Worm (Caenorhabditis elegans) whole organism, L1 larva: Measurements from ENCODE around the gene K09E2.3.

Experiments
- C34B4.2 ChIP-seq: sonication (generic microtip); optimal IDR thresholded peaks from 2 replicates; lab custom pipeline; 2017; ENCODE audit warnings: mild to moderate bottlenecking, missing genetic modification characterization, missing compliant biosample characterization
- Y116A8C.19 ChIP-seq: sonication (generic microtip); optimal IDR thresholded peaks from 2 replicates; lab custom pipeline; 2016; ENCODE audit warnings: missing compliant biosample characterization, missing genetic modification characterization, borderline replicate concordance
- aha-1 ChIP-seq: fragments of 150-350 bp; optimal IDR thresholded peaks from 2 replicates; lab custom pipeline; 2014; ENCODE audit warnings: missing biosample characterization, missing genetic modification characterization
- alr-1 ChIP-seq: fragments of 200-800 bp; sonication (Bioruptor generic); optimal IDR thresholded peaks from 2 replicates; lab custom pipeline; 2018; ENCODE audit warnings: borderline replicate concordance, mild to moderate bottlenecking, missing genetic modification characterization, missing compliant biosample characterization
- blmp-1 ChIP-seq: fragments of 150-350 bp; optimal IDR thresholded peaks from 2 replicates; lab custom pipeline; 2014; ENCODE audit warnings: missing biosample characterization, missing genetic modification characterization
- ceh-8 ChIP-seq: fragments of 200-800 bp; sonication (Bioruptor generic); optimal IDR thresholded peaks from 2 replicates; lab custom pipeline; 2018; ENCODE audit warnings: mild to moderate bottlenecking, missing genetic modification characterization, moderate library complexity, missing compliant biosample characterization
- ceh-90 ChIP-seq: sonication (generic microtip); optimal IDR thresholded peaks from 2 replicates; lab custom pipeline; 2016; ENCODE audit warnings: missing genetic modification characterization, missing compliant biosample characterization
- ces-1 ChIP-seq: fragments of 150-350 bp; optimal IDR thresholded peaks from 2 replicates; lab custom pipeline; 2014; ENCODE audit warnings: missing biosample characterization, missing genetic modification reagents, missing genetic modification characterization
- dpl-1 ChIP-seq, 3 experiments: fragments of 150-350 bp in 2 of 3; sonication (generic microtip) in 1 of 3; optimal IDR thresholded peaks; 2 replicates each; lab custom pipeline; 2014 to 2017; ENCODE audit warnings: missing biosample characterization in 3 of 3, missing genetic modification characterization in 3 of 3, missing genetic modification reagents in 3 of 3
- dsc-1 ChIP-seq: sonication (generic microtip); optimal IDR thresholded peaks from 2 replicates; lab custom pipeline; 2016; ENCODE audit warnings: mild to moderate bottlenecking, missing genetic modification characterization, missing compliant biosample characterization
- ets-5 ChIP-seq: fragments of 200-800 bp; sonication (Bioruptor generic); IDR thresholded peaks from 2 replicates; pipeline ENCODE4 v1.3.6; 2022; ENCODE audit warnings: missing genetic modification characterization, missing compliant biosample characterization
- hlh-4 ChIP-seq: sonication (generic microtip); optimal IDR thresholded peaks from 2 replicates; lab custom pipeline; 2016; ENCODE audit warnings: mild to moderate bottlenecking, missing genetic modification characterization, missing compliant biosample characterization
- hpl-2 ChIP-seq: fragments of 150-350 bp; optimal IDR thresholded peaks from 2 replicates; lab custom pipeline; 2014; ENCODE audit warnings: missing biosample characterization, missing genetic modification reagents, missing genetic modification characterization
- isw-1 ChIP-seq: fragments of 200-800 bp; sonication (Bioruptor generic); IDR thresholded peaks from 2 replicates; pipeline ENCODE4 v1.3.6; 2022; ENCODE audit warnings: missing genetic modification characterization, missing compliant biosample characterization
- lin-13 ChIP-seq: fragments of 150-350 bp; optimal IDR thresholded peaks from 2 replicates; lab custom pipeline; 2014; ENCODE audit warnings: missing biosample characterization, missing genetic modification reagents, missing genetic modification characterization
- lin-14 ChIP-seq: fragments of 200-800 bp; sonication (Bioruptor generic); optimal IDR thresholded peaks from 2 replicates; lab custom pipeline; 2018; ENCODE audit warnings: mild to moderate bottlenecking, missing genetic modification characterization, moderate library complexity, missing compliant biosample characterization
- lin-39 ChIP-seq: fragments of 150-350 bp; optimal IDR thresholded peaks from 2 replicates; lab custom pipeline; 2014; ENCODE audit warnings: missing biosample characterization, missing genetic modification reagents, missing genetic modification characterization
- lir-3 ChIP-seq: sonication (generic microtip); optimal IDR thresholded peaks from 2 replicates; lab custom pipeline; 2016; ENCODE audit warnings: mild to moderate bottlenecking, missing genetic modification characterization, moderate library complexity, missing compliant biosample characterization; ENCODE audit not compliant: poor library complexity
- lsy-2 ChIP-seq, 2 experiments: fragments of 150-350 bp; optimal IDR thresholded peaks; 2 replicates each; lab custom pipeline; 2014; ENCODE audit warnings: missing biosample characterization in 2 of 2, missing genetic modification characterization in 2 of 2
- mab-9 ChIP-seq: fragments of 200-800 bp; sonication (Bioruptor generic); IDR thresholded peaks from 2 replicates; pipeline ENCODE4 v1.3.6; 2022; ENCODE audit warnings: missing genetic modification reagents, missing genetic modification characterization, missing compliant biosample characterization
- nhr-12 ChIP-seq: sonication (generic microtip); optimal IDR thresholded peaks from 2 replicates; lab custom pipeline; 2017; ENCODE audit warnings: missing biosample characterization, missing genetic modification characterization
- nhr-19 ChIP-seq: fragments of 200-800 bp; sonication (Bioruptor generic); conservative IDR thresholded peaks from 2 replicates; pipeline ENCODE4 v1.3.6; 2022; ENCODE audit warnings: missing genetic modification characterization, missing compliant biosample characterization
- nhr-237 ChIP-seq: fragments of 150-350 bp; optimal IDR thresholded peaks from 2 replicates; lab custom pipeline; 2014; ENCODE audit warnings: missing biosample characterization, missing genetic modification characterization
- nhr-71 ChIP-seq: sonication (generic microtip); optimal IDR thresholded peaks from 2 replicates; lab custom pipeline; 2016; ENCODE audit warnings: mild to moderate bottlenecking, missing genetic modification characterization, moderate library complexity, missing compliant biosample characterization
- nhr-84 ChIP-seq: sonication (generic microtip); optimal IDR thresholded peaks from 2 replicates; lab custom pipeline; 2017; ENCODE audit warnings: missing biosample characterization, missing genetic modification characterization
- nhr-85 ChIP-seq: sonication (generic microtip); peaks from one replicate; lab custom pipeline; 2016; ENCODE audit warnings: missing genetic modification characterization, inconsistent platforms, missing compliant biosample characterization
- rnt-1 ChIP-seq: sonication (generic microtip); optimal IDR thresholded peaks from 2 replicates; lab custom pipeline; 2016; ENCODE audit warnings: mild to moderate bottlenecking, missing genetic modification characterization, moderate library complexity, missing compliant biosample characterization
- skn-1 ChIP-seq: fragments of 150-350 bp; optimal IDR thresholded peaks from 2 replicates; lab custom pipeline; 2014; ENCODE audit warnings: missing biosample characterization, missing genetic modification characterization
- snu-23 ChIP-seq: sonication (generic microtip); optimal IDR thresholded peaks from 2 replicates; lab custom pipeline; 2016; ENCODE audit warnings: missing genetic modification characterization, missing compliant biosample characterization
- sox-4 ChIP-seq: sonication (generic microtip); optimal IDR thresholded peaks from 2 replicates; lab custom pipeline; 2016; ENCODE audit warnings: missing genetic modification characterization, missing compliant biosample characterization
- sup-37 ChIP-seq: fragments of 200-800 bp; sonication (Bioruptor generic); optimal IDR thresholded peaks from 2 replicates; lab custom pipeline; 2018; ENCODE audit warnings: mild to moderate bottlenecking, missing genetic modification characterization, missing compliant biosample characterization
- tbx-2 ChIP-seq: sonication (generic microtip); optimal IDR thresholded peaks from 2 replicates; lab custom pipeline; 2016; ENCODE audit warnings: missing genetic modification characterization, missing compliant biosample characterization
- unc-130 ChIP-seq: fragments of 150-350 bp; optimal IDR thresholded peaks from 2 replicates; lab custom pipeline; 2017; ENCODE audit warnings: missing biosample characterization, missing genetic modification characterization, inconsistent platforms
- unc-30 ChIP-seq: sonication (generic microtip); optimal IDR thresholded peaks from 2 replicates; lab custom pipeline; 2017; ENCODE audit warnings: missing biosample characterization, missing genetic modification characterization
- unc-86 ChIP-seq: sonication (generic microtip); optimal IDR thresholded peaks from 2 replicates; lab custom pipeline; 2016; ENCODE audit warnings: missing genetic modification characterization, missing compliant biosample characterization
- vab-15 ChIP-seq: sonication (generic microtip); optimal IDR thresholded peaks from 2 replicates; lab custom pipeline; 2017; ENCODE audit warnings: missing genotype, mild to moderate bottlenecking, missing genetic modification characterization, missing compliant biosample characterization

The K09E2.3 gene

ce11 chrX:8723840-8724239, 51.0 kb downstream of the K09E2.3 start (continued):
- TF ChIP-seq unc-30 (tag; lab: Kevin White, UChicago) (no peak), Y116A8C.19 (tag; lab: Kevin White, UChicago) (no peak), lsy-2 (tag; optimal IDR thresholded peaks at IDR 0.05; lab: Kevin White, UChicago) (peak in 1 of 2 experiments; percentile 62), dpl-1 (GFP tag; optimal IDR thresholded peaks at IDR 0.05; lab: Kevin White, UChicago) (no peak), lir-3 (tag; lab: Kevin White, UChicago) (no peak), skn-1 (tag; lab: Kevin White, UChicago) (no peak), hlh-4 (no peak), unc-86 (tag; lab: Kevin White, UChicago) (no peak), C34B4.2 (tag; lab: Kevin White, UChicago) (no peak), hpl-2 (GFP tag; lab: Kevin White, UChicago) (no peak), blmp-1 (no peak), sox-4 (tag; lab: Kevin White, UChicago) (no peak), isw-1 (GFP tag; lab: Robert Waterston, UW) (no peak), lin-13 (GFP tag; lab: Kevin White, UChicago) (no peak), ets-5 (GFP tag; lab: Robert Waterston, UW) (no peak), aha-1 (tag; lab: Kevin White, UChicago) (no peak), nhr-85 (tag; lab: Kevin White, UChicago) (no peak), nhr-12 (no peak), tbx-2 (tag; lab: Kevin White, UChicago) (peak; percentile 12), alr-1 (tag; lab: Kevin White, UChicago) (no peak), ceh-90 (tag; lab: Kevin White, UChicago) (no peak), nhr-71 (tag; lab: Kevin White, UChicago) (peak; percentile 80), mab-9 (GFP tag; lab: Robert Waterston, UW) (no peak), dsc-1 (tag; lab: Kevin White, UChicago) (peak; percentile 66), snu-23 (GFP tag; lab: Kevin White, UChicago) (peak; percentile 56), nhr-237 (tag; lab: Kevin White, UChicago) (no peak), vab-15 (tag; lab: Kevin White, UChicago) (no peak), lin-39 (tag; lab: Kevin White, UChicago) (no peak), sup-37 (no peak), nhr-84 (tag; lab: Kevin White, UChicago) (no peak), ceh-8 (no peak), ces-1 (GFP tag; lab: Kevin White, UChicago) (no peak), unc-130 (tag; lab: Kevin White, UChicago) (peak; percentile 31)

- TF ChIP-seq tbx-2 (tag; lab: Kevin White, UChicago): no peak
- peak; percentile 2 for TF ChIP-seq snu-23 (GFP tag; lab: Kevin White, UChicago)
- 0 out of 2 replicates have a peak, but pooled peaks have one; percentile 12 for TF ChIP-seq nhr-19 (GFP tag; lab: Robert Waterston, UW)
- peak; percentile 28 for TF ChIP-seq lin-14 (GFP tag; lab: Kevin White, UChicago)
- peak; percentile 50 for TF ChIP-seq rnt-1
Measured at ce11 chrX:8727306-8727705, 54.4 kb downstream of the K09E2.3 start, which contains the start of gene EGAP4.1. Gene EGAP4.1 (minus strand): TSS chrX:8727406.
